Fruit fly (Drosophila melanogaster): ENCODE results near the gene CG34357.

CG34357 gene

dm6 chr3R:4453213-4453956 lies 104.5 kb downstream of the CG34357 start (continued):
- TF ChIP-seq OdsH (GFP tag; optimal IDR thresholded peaks at IDR 0.05) (peak; percentile 8), Sp1 (GFP tag; optimal IDR thresholded peaks at IDR 0.05) (peak; percentile 13), CG9705 (GFP tag; optimal IDR thresholded peaks at IDR 0.05) (peak; percentile 43), Abd-B (GFP tag; optimal IDR thresholded peaks at IDR 0.05) (no peak), dmrt93B (GFP tag; optimal IDR thresholded peaks at IDR 0.05) (no peak), br (GFP tag; optimal IDR thresholded peaks at IDR 0.05) (peak; percentile 33), sage (GFP tag; optimal IDR thresholded peaks at IDR 0.05) (peak; percentile 44), Hr78 (GFP tag; optimal IDR thresholded peaks at IDR 0.05) (no peak)

dm6 chr3R:4452345-4453044 lies 105.4 kb downstream of the CG34357 start:
- peak; percentile 85 for TF ChIP-seq Vsx2 (GFP tag; optimal IDR thresholded peaks at IDR 0.05; ENCODE audit: partially characterized antibody)
- TF ChIP-seq CrebA (GFP tag; optimal IDR thresholded peaks at IDR 0.05; ENCODE audit: borderline replicate concordance), result no peak
- peak; percentile 92 to 93 for TF ChIP-seq dl (GFP tag; optimal IDR thresholded peaks at IDR 0.05; ENCODE audit: insufficient read depth in 1 of 2, partially characterized antibody in 2 of 2)
- peak; percentile 26 for TF ChIP-seq Hr83 (GFP tag; optimal IDR thresholded peaks at IDR 0.05; ENCODE audit: poor library complexity, severe bottlenecking)
- TF ChIP-seq Dif (GFP tag; optimal IDR thresholded peaks at IDR 0.05; ENCODE audit: partially characterized antibody), result peak; percentile 96

dm6 chr3R:4450721-4451120 lies 107.1 kb downstream of the CG34357 start:
- TF ChIP-seq GATAd (GFP tag; optimal IDR thresholded peaks at IDR 0.05) (no peak), dsf (GFP tag; optimal IDR thresholded peaks at IDR 0.05; ENCODE audit: borderline replicate concordance) (no peak)

dm6 chr3R:4449256-4449655 lies 108.6 kb downstream of the CG34357 start:
- TF ChIP-seq dl (GFP tag; optimal IDR thresholded peaks at IDR 0.05; ENCODE audit: insufficient read depth in 1 of 2, partially characterized antibody in 2 of 2) (no peak), jim (GFP tag; optimal IDR thresholded peaks at IDR 0.05) (no peak), brk (GFP tag; optimal IDR thresholded peaks at IDR 0.05) (no peak), CG9705 (GFP tag; optimal IDR thresholded peaks at IDR 0.05) (no peak), CrebA (GFP tag; optimal IDR thresholded peaks at IDR 0.05; ENCODE audit: borderline replicate concordance) (no peak), woc (GFP tag; optimal IDR thresholded peaks at IDR 0.05) (no peak), Hnf4 (GFP tag; optimal IDR thresholded peaks at IDR 0.05) (no peak), h (GFP tag; optimal IDR thresholded peaks at IDR 0.05) (no peak), dsf (GFP tag; optimal IDR thresholded peaks at IDR 0.05; ENCODE audit: borderline replicate concordance) (no peak), sv (GFP tag; optimal IDR thresholded peaks at IDR 0.05) (no peak), br (GFP tag; optimal IDR thresholded peaks at IDR 0.05) (no peak), Jra (GFP tag; optimal IDR thresholded peaks at IDR 0.05) (no peak), sage (GFP tag; optimal IDR thresholded peaks at IDR 0.05) (no peak), dmrt93B (GFP tag; optimal IDR thresholded peaks at IDR 0.05) (no peak), Abd-B (GFP tag; optimal IDR thresholded peaks at IDR 0.05) (no peak), tai (GFP tag; optimal IDR thresholded peaks at IDR 0.05) (no peak), foxo (GFP tag; optimal IDR thresholded peaks at IDR 0.05) (no peak)

dm6 chr3R:4446455-4447224 lies 111.2 kb downstream of the CG34357 start:
- TF ChIP-seq rgr (GFP tag; optimal IDR thresholded peaks at IDR 0.05) (peak; percentile 56), CG32264 (GFP tag; optimal IDR thresholded peaks at IDR 0.05) (no peak), OdsH (GFP tag; optimal IDR thresholded peaks at IDR 0.05) (no peak), Sp1 (GFP tag; optimal IDR thresholded peaks at IDR 0.05) (no peak), br (GFP tag; optimal IDR thresholded peaks at IDR 0.05) (no peak), dmrt93B (GFP tag; optimal IDR thresholded peaks at IDR 0.05) (no peak), tai (GFP tag; optimal IDR thresholded peaks at IDR 0.05) (no peak), h (GFP tag; optimal IDR thresholded peaks at IDR 0.05) (no peak), Rel (GFP tag; optimal IDR thresholded peaks at IDR 0.05) (no peak), Rel (tag; optimal IDR thresholded peaks at IDR 0.05) (peak; percentile 50), GATAd (GFP tag; optimal IDR thresholded peaks at IDR 0.05) (no peak), Hr83 (GFP tag; optimal IDR thresholded peaks at IDR 0.05; ENCODE audit: poor library complexity, severe bottlenecking) (no peak)

All from whole organism, wandering third instar larva.